Worm (Caenorhabditis elegans): ENCODE results near the gene tmem-17.

- TF ChIP-seq W03F9.2 (tag; optimal IDR thresholded peaks at IDR 0.05) (no peak), him-1 (tag; optimal IDR thresholded peaks at IDR 0.05) (no peak), dao-5 (tag; optimal IDR thresholded peaks at IDR 0.05) (no peak)
Measured at ce11 chrIII:7114952-7115488, 44.9 kb downstream of the tmem-17 start, which contains the start of gene nhr-10.

Data from whole organism, L4/young adult.